Worm (Caenorhabditis elegans): ENCODE results near the gene nhr-202.

nhr-202 gene

ce11 chrV:474516-474915 is 12.1 kb downstream of the nhr-202 start, which contains the start of gene nhr-99 (continued):
- TF ChIP-seq snpc-4 (tag; optimal IDR thresholded peaks at IDR 0.05) (no peak), daf-12 (tag; optimal IDR thresholded peaks at IDR 0.05) (no peak), ZK337.2 (GFP tag; IDR thresholded peaks at IDR 0.05) (no peak), ama-1 (optimal IDR thresholded peaks at IDR 0.05) (no peak), hlh-11 (tag; optimal IDR thresholded peaks at IDR 0.05) (peak; percentile 61), dve-1 (tag; optimal IDR thresholded peaks at IDR 0.05; ENCODE audit: insufficient read depth) (peak; percentile 71), jun-1 (tag; optimal IDR thresholded peaks at IDR 0.05) (no peak), nhr-76 (tag; optimal IDR thresholded peaks at IDR 0.05) (no peak), nhr-41 (GFP tag; IDR thresholded peaks at IDR 0.05) (no peak), zag-1 (tag; optimal IDR thresholded peaks at IDR 0.05) (no peak), snpc-1.2 (GFP tag; IDR thresholded peaks at IDR 0.05) (no peak), hlh-30 (tag; optimal IDR thresholded peaks at IDR 0.05; ENCODE audit: insufficient read depth) (peak; percentile 39), lim-7 (GFP tag; IDR thresholded peaks at IDR 0.05) (no peak), nhr-28 (tag; optimal IDR thresholded peaks at IDR 0.05) (peak; percentile 80), F26F4.8 (GFP tag; conservative IDR thresholded peaks at IDR 0.05) (no peak), egl-27 (tag; optimal IDR thresholded peaks at IDR 0.05) (no peak), lin-39 (tag; optimal IDR thresholded peaks at IDR 0.05) (no peak), dmd-6 (GFP tag; IDR thresholded peaks at IDR 0.05) (peak; percentile 79), lir-3 (tag; optimal IDR thresholded peaks at IDR 0.05) (no peak)

- no peak for TF ChIP-seq daf-16 (GFP tag; optimal IDR thresholded peaks at IDR 0.05)
- TF ChIP-seq daf-16 (tag; optimal IDR thresholded peaks at IDR 0.05), result peak; percentile 63
- peak; percentile 91 for TF ChIP-seq nhr-28 (tag; optimal IDR thresholded peaks at IDR 0.05)
- no peak for TF ChIP-seq mep-1 (tag; optimal IDR thresholded peaks at IDR 0.05)
- TF ChIP-seq pqm-1 (tag; optimal IDR thresholded peaks at IDR 0.05), result peak; percentile 68
- no peak for TF ChIP-seq snpc-4 (tag; optimal IDR thresholded peaks at IDR 0.05)
- peak; percentile 50 for TF ChIP-seq hlh-11 (tag; optimal IDR thresholded peaks at IDR 0.05)
- TF ChIP-seq attf-4 (tag; optimal IDR thresholded peaks at IDR 0.05), result no peak
- TF ChIP-seq nhr-6 (tag; optimal IDR thresholded peaks at IDR 0.05), result no peak
- no peak for TF ChIP-seq jun-1 (tag; optimal IDR thresholded peaks at IDR 0.05)
- peak; percentile 24 for TF ChIP-seq nhr-77 (tag; optimal IDR thresholded peaks at IDR 0.05)
- TF ChIP-seq lin-1 (GFP tag; IDR thresholded peaks at IDR 0.05), result 0 out of 2 replicates have a peak, but pooled peaks have one; percentile 12
- TF ChIP-seq tra-1 (GFP tag; IDR thresholded peaks at IDR 0.05), result no peak
- TF ChIP-seq dmd-6 (GFP tag; IDR thresholded peaks at IDR 0.05), result peak; percentile 87
- TF ChIP-seq aha-1 (tag), result no peak
- no peak for TF ChIP-seq unc-130 (GFP tag; optimal IDR thresholded peaks at IDR 0.05)
- no peak for TF ChIP-seq vab-7 (GFP tag; IDR thresholded peaks at IDR 0.05)
- TF ChIP-seq ceh-28 (tag; optimal IDR thresholded peaks at IDR 0.05), result no peak
- TF ChIP-seq madf-9 (GFP tag; conservative IDR thresholded peaks at IDR 0.05), result no peak
- peak; percentile 36 for TF ChIP-seq dve-1 (tag; optimal IDR thresholded peaks at IDR 0.05; ENCODE audit: insufficient read depth)
These were observed 15.3 kb downstream of the nhr-202 start, which contains the start of gene nhr-55 for ce11 chrV:477664-478212. Gene nhr-55 (plus strand): TSS chrV:478162.

ce11 chrV:479046-479445 is 16.7 kb downstream of the nhr-202 start:
- TF ChIP-seq aha-1 (tag) (peak; percentile 38), dmd-6 (GFP tag; IDR thresholded peaks at IDR 0.05) (peak; percentile 60), unc-39 (tag; optimal IDR thresholded peaks at IDR 0.05) (no peak), R02D3.7 (tag; optimal IDR thresholded peaks at IDR 0.05) (no peak), jun-1 (tag; optimal IDR thresholded peaks at IDR 0.05) (no peak), daf-12 (tag; optimal IDR thresholded peaks at IDR 0.05) (no peak), lin-15B (tag; optimal IDR thresholded peaks at IDR 0.05) (no peak), dmd-8 (GFP tag; IDR thresholded peaks at IDR 0.05) (no peak), mep-1 (tag; optimal IDR thresholded peaks at IDR 0.05) (no peak), pha-4 (GFP tag; IDR thresholded peaks at IDR 0.05) (no peak), pha-4 (tag; optimal IDR thresholded peaks at IDR 0.05) (no peak), Y5F2A.4 (GFP tag; optimal IDR thresholded peaks at IDR 0.05) (no peak), dpl-1 (GFP tag; optimal IDR thresholded peaks at IDR 0.05) (no peak), unc-62 (GFP tag; optimal IDR thresholded peaks at IDR 0.05 in 1 of 2) (peak in 1 of 2 experiments; percentile 97), unc-62 (tag; optimal IDR thresholded peaks at IDR 0.05) (no peak), zip-11 (GFP tag; IDR thresholded peaks at IDR 0.05) (no peak)
